Fruit fly (Drosophila melanogaster) whole organism, embryonic: ENCODE results near the gene scpr-B.
A peak's percentile ranks its signal among the peaks of the same experiment; 100 is the strongest.

Experiments used
- ATbp ChIP-seq: fragments of 200-800 bp; sonication (Bioruptor generic); optimal IDR thresholded peaks from 2 replicates; lab custom pipeline; 2017; ENCODE audit warnings: missing biosample characterization, mild to moderate bottlenecking, missing genetic modification characterization, missing genetic modification reagents
- CG11398 ChIP-seq: fragments of 200-800 bp; sonication (Bioruptor generic); optimal IDR thresholded peaks from 2 replicates; lab custom pipeline; 2016; ENCODE audit warnings: missing biosample characterization, missing genetic modification characterization
- CG12236 ChIP-seq: fragments of 200-800 bp; sonication (Bioruptor generic); optimal IDR thresholded peaks from 2 replicates; lab custom pipeline; 2016; ENCODE audit warnings: missing biosample characterization, missing genetic modification characterization
- CG13296 ChIP-seq: fragments of 200-800 bp; sonication (Bioruptor generic); optimal IDR thresholded peaks from 3 replicates; lab custom pipeline; 2018; ENCODE audit warnings: missing biosample characterization, mild to moderate bottlenecking, missing genetic modification characterization
- CG13624 ChIP-seq: fragments of 200-800 bp; sonication (Bioruptor generic); optimal IDR thresholded peaks from 2 replicates; lab custom pipeline; 2016; ENCODE audit warnings: missing biosample characterization, missing genetic modification characterization
- CG15269 ChIP-seq: fragments of 200-800 bp; sonication (Bioruptor generic); optimal IDR thresholded peaks from 2 replicates; lab custom pipeline; 2018; ENCODE audit warnings: missing biosample characterization, mild to moderate bottlenecking, missing genetic modification characterization, moderate library complexity
- CG1529 ChIP-seq: fragments of 200-800 bp; sonication (Bioruptor generic); optimal IDR thresholded peaks from 3 replicates; lab custom pipeline; 2018; ENCODE audit warnings: missing biosample characterization, missing genetic modification characterization
- CG17802 ChIP-seq: fragments of 200-800 bp; sonication (Bioruptor generic); optimal IDR thresholded peaks from 2 replicates; lab custom pipeline; 2018; ENCODE audit warnings: missing biosample characterization, mild to moderate bottlenecking, missing genetic modification characterization, moderate library complexity
- CG2116 ChIP-seq: fragments of 200-800 bp; sonication (Bioruptor generic); optimal IDR thresholded peaks from 3 replicates; lab custom pipeline; 2018; ENCODE audit warnings: missing biosample characterization, mild to moderate bottlenecking, missing genetic modification characterization
- CG2875 ChIP-seq: fragments of 200-800 bp; sonication (Bioruptor generic); optimal IDR thresholded peaks from 2 replicates; lab custom pipeline; 2017; ENCODE audit warnings: missing biosample characterization, mild to moderate bottlenecking, missing genetic modification characterization, missing genetic modification reagents
- CG30431 ChIP-seq: fragments of 200-800 bp; sonication (Bioruptor generic); optimal IDR thresholded peaks from 2 replicates; lab custom pipeline; 2017; ENCODE audit warnings: missing biosample characterization, missing genetic modification characterization
- CG4328 ChIP-seq: fragments of 200-800 bp; sonication (Bioruptor generic); optimal IDR thresholded peaks from 3 replicates; lab custom pipeline; 2017; ENCODE audit warnings: missing biosample characterization, missing genetic modification reagents, missing genetic modification characterization
- CG4730 ChIP-seq: fragments of 200-800 bp; sonication (Bioruptor generic); IDR thresholded peaks from 2 replicates; pipeline ENCODE4 v1.3.6; 2022; ENCODE audit warnings: missing biosample characterization, missing genetic modification characterization
- CG4820 ChIP-seq: fragments of 200-800 bp; sonication (Bioruptor generic); optimal IDR thresholded peaks from 3 replicates; lab custom pipeline; 2016; ENCODE audit warnings: missing biosample characterization, missing genetic modification characterization
- CG6813 ChIP-seq: fragments of 200-800 bp; sonication (Bioruptor generic); optimal IDR thresholded peaks from 2 replicates; lab custom pipeline; 2017; ENCODE audit warnings: missing biosample characterization, missing genetic modification characterization, mild to moderate bottlenecking, moderate library complexity, missing genetic modification reagents
- CG9437 ChIP-seq: fragments of 200-800 bp; sonication (Bioruptor generic); optimal IDR thresholded peaks from 2 replicates; lab custom pipeline; 2018; ENCODE audit warnings: missing biosample characterization, mild to moderate bottlenecking, missing genetic modification characterization
- CHES-1-like ChIP-seq: fragments of 200-800 bp; sonication (Bioruptor generic); optimal IDR thresholded peaks from 2 replicates; lab custom pipeline; 2016; ENCODE audit warnings: missing biosample characterization, missing genetic modification characterization
- CkIIα-i1 ChIP-seq: fragments of 200-800 bp; sonication (Bioruptor generic); IDR thresholded peaks from 2 replicates; pipeline ENCODE4 v1.3.6; 2022; ENCODE audit warnings: missing biosample characterization, missing genetic modification characterization
- CoRest ChIP-seq: fragments of 200-800 bp; sonication (Bioruptor generic); optimal IDR thresholded peaks from 3 replicates; lab custom pipeline; 2018; ENCODE audit warnings: missing biosample characterization, mild to moderate bottlenecking, missing genetic modification characterization, moderate library complexity
- CrebB ChIP-seq: fragments of 200-800 bp; sonication (Bioruptor generic); optimal IDR thresholded peaks from 3 replicates; lab custom pipeline; 2018; ENCODE audit warnings: missing biosample characterization, mild to moderate bottlenecking, missing genetic modification characterization
- ERR ChIP-seq: fragments of 200-800 bp; sonication (Bioruptor generic); optimal IDR thresholded peaks from 2 replicates; lab custom pipeline; 2016; ENCODE audit warnings: missing biosample characterization, missing genetic modification characterization
- Fer2 ChIP-seq: fragments of 200-800 bp; sonication (Bioruptor generic); optimal IDR thresholded peaks from 2 replicates; lab custom pipeline; 2018; ENCODE audit warnings: missing biosample characterization, mild to moderate bottlenecking, missing genetic modification characterization, moderate library complexity
- HmgZ ChIP-seq: fragments of 200-800 bp; sonication (Bioruptor generic); optimal IDR thresholded peaks from 2 replicates; lab custom pipeline; 2018; ENCODE audit warnings: missing biosample characterization, mild to moderate bottlenecking, missing genetic modification characterization
- Hmx ChIP-seq: fragments of 200-800 bp; sonication (Bioruptor generic); optimal IDR thresholded peaks from 2 replicates; lab custom pipeline; 2016; ENCODE audit warnings: missing biosample characterization, missing genetic modification characterization
- MTF-1 ChIP-seq: fragments of 200-800 bp; sonication (Bioruptor generic); optimal IDR thresholded peaks from 2 replicates; lab custom pipeline; 2018; ENCODE audit warnings: missing biosample characterization, mild to moderate bottlenecking, missing genetic modification characterization, borderline replicate concordance
- NC2β ChIP-seq: fragments of 200-800 bp; sonication (Bioruptor generic); optimal IDR thresholded peaks from 2 replicates; lab custom pipeline; 2016; ENCODE audit warnings: missing biosample characterization, missing genetic modification characterization
- NK7.1 ChIP-seq: fragments of 200-800 bp; sonication (Bioruptor generic); optimal IDR thresholded peaks from 3 replicates; lab custom pipeline; 2016; ENCODE audit warnings: missing biosample characterization, missing genetic modification characterization
- Tbp ChIP-seq: fragments of >200 bp; optimal IDR thresholded peaks from 2 replicates; lab custom pipeline; 2018; ENCODE audit warnings: missing biosample characterization, missing genetic modification characterization
- abd-A ChIP-seq: fragments of 200-800 bp; sonication (Bioruptor generic); optimal IDR thresholded peaks from 3 replicates; lab custom pipeline; 2019; ENCODE audit warnings: missing biosample characterization, mild to moderate bottlenecking, missing genetic modification characterization, moderate library complexity
- bigmax ChIP-seq: fragments of 200-800 bp; sonication (Bioruptor generic); optimal IDR thresholded peaks from 2 replicates; lab custom pipeline; 2018; ENCODE audit warnings: missing biosample characterization, mild to moderate bottlenecking, missing genetic modification characterization
- crc ChIP-seq: fragments of 200-800 bp; sonication (Bioruptor generic); optimal IDR thresholded peaks from 2 replicates; lab custom pipeline; 2016; ENCODE audit warnings: missing biosample characterization, missing genetic modification characterization
- disco-r ChIP-seq: fragments of 200-800 bp; sonication (Bioruptor generic); optimal IDR thresholded peaks from 2 replicates; lab custom pipeline; 2016; ENCODE audit warnings: missing biosample characterization, missing genetic modification characterization
- dmrt99B ChIP-seq: fragments of 200-800 bp; sonication (Bioruptor generic); optimal IDR thresholded peaks from 2 replicates; lab custom pipeline; 2018; ENCODE audit warnings: missing biosample characterization, mild to moderate bottlenecking, missing genetic modification characterization, moderate library complexity
- fd96Cb ChIP-seq: fragments of 200-800 bp; sonication (Bioruptor generic); optimal IDR thresholded peaks from 2 replicates; lab custom pipeline; 2018; ENCODE audit warnings: missing biosample characterization, mild to moderate bottlenecking, missing genetic modification characterization, moderate library complexity
- grn ChIP-seq: fragments of 200-800 bp; sonication (Bioruptor generic); optimal IDR thresholded peaks from 3 replicates; lab custom pipeline; 2017; ENCODE audit warnings: missing biosample characterization, missing genetic modification characterization
- hbn ChIP-seq: fragments of 200-800 bp; sonication (Bioruptor generic); IDR thresholded peaks from 2 replicates; pipeline ENCODE4 v1.3.6; 2022; ENCODE audit warnings: missing biosample characterization, missing genetic modification characterization; ENCODE audit not compliant: partially characterized antibody
- jing ChIP-seq: fragments of 200-800 bp; sonication (Bioruptor generic); optimal IDR thresholded peaks from 2 replicates; lab custom pipeline; 2018; ENCODE audit warnings: missing biosample characterization, mild to moderate bottlenecking, missing genetic modification characterization
- kah ChIP-seq: fragments of 200-800 bp; sonication (Bioruptor generic); optimal IDR thresholded peaks from 2 replicates; lab custom pipeline; 2018; ENCODE audit warnings: missing biosample characterization, mild to moderate bottlenecking, missing genetic modification characterization
- knrl ChIP-seq: fragments of 200-800 bp; sonication (Bioruptor generic); IDR thresholded peaks from 3 replicates; pipeline ENCODE4 v1.3.6; 2022; ENCODE audit warnings: missing biosample characterization, missing genetic modification characterization; ENCODE audit not compliant: partially characterized antibody
- mld ChIP-seq: fragments of 200-800 bp; sonication (Bioruptor generic); IDR thresholded peaks from 3 replicates; pipeline ENCODE4 v1.3.6; 2022; ENCODE audit warnings: missing biosample characterization, missing genetic modification characterization; ENCODE audit not compliant: partially characterized antibody
- peb ChIP-seq: fragments of 200-800 bp; sonication (Bioruptor generic); IDR thresholded peaks from 2 replicates; pipeline ENCODE4 v1.3.6; 2022; ENCODE audit warnings: missing biosample characterization, missing genetic modification characterization
- pho ChIP-seq: fragments of 200-800 bp; sonication (Bioruptor generic); optimal IDR thresholded peaks from 2 replicates; lab custom pipeline; 2016; ENCODE audit warnings: missing biosample characterization, missing genetic modification characterization
- pros ChIP-seq: fragments of 200-800 bp; sonication (Bioruptor generic); optimal IDR thresholded peaks from 3 replicates; lab custom pipeline; 2019; ENCODE audit warnings: missing biosample characterization, mild to moderate bottlenecking, missing genetic modification characterization, moderate library complexity
- repo ChIP-seq: fragments of 200-800 bp; sonication (Bioruptor generic); optimal IDR thresholded peaks from 2 replicates; lab custom pipeline; 2016; ENCODE audit warnings: missing biosample characterization, missing genetic modification characterization
- scrt ChIP-seq: fragments of 200-800 bp; sonication (Bioruptor generic); optimal IDR thresholded peaks from 2 replicates; lab custom pipeline; 2018; ENCODE audit warnings: missing biosample characterization, mild to moderate bottlenecking, missing genetic modification characterization, moderate library complexity
- sd ChIP-seq: fragments of 200-800 bp; sonication (Bioruptor generic); optimal IDR thresholded peaks from 3 replicates; lab custom pipeline; 2018; ENCODE audit warnings: missing biosample characterization, mild to moderate bottlenecking, missing genetic modification characterization, moderate library complexity
- sima ChIP-seq: fragments of 200-800 bp; sonication (Bioruptor generic); optimal IDR thresholded peaks from 2 replicates; lab custom pipeline; 2016; ENCODE audit warnings: missing biosample characterization, missing genetic modification characterization
- slbo ChIP-seq: fragments of 200-800 bp; sonication (Bioruptor generic); IDR thresholded peaks from 2 replicates; pipeline ENCODE4 v1.3.6; 2022; ENCODE audit warnings: missing biosample characterization, missing genetic modification characterization
- wek ChIP-seq: fragments of 200-800 bp; sonication (Bioruptor generic); optimal IDR thresholded peaks from 3 replicates; lab custom pipeline; 2018; ENCODE audit warnings: missing biosample characterization, mild to moderate bottlenecking, missing genetic modification characterization, moderate library complexity
- zf30C ChIP-seq: fragments of 200-800 bp; sonication (Bioruptor generic); optimal IDR thresholded peaks from 3 replicates; lab custom pipeline; 2018; ENCODE audit warnings: missing biosample characterization, mild to moderate bottlenecking, missing genetic modification characterization

The scpr-B gene

DNA sequence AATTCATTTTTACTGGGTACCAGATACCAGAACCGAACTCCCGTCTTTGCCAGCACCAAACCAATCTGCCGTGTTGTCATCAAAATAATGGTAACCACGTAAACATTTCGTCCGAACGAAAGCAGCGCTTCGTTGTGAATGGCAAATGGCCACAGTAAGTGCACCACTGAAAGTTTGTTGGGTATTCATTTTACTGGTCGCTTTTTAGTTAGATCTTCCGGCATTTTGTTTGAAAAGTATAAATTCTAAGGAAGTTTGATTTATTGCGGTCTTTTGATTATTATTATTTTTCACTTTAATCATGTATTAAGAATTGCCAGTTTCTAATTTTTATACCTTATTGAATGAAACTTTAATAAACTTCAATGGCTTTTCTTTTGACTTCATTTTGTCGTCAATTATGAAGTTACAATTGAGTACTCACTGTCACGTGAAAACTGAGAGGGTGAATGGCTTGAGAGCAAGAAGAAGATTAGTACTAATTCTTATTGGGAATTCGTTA lies 26.3 kb downstream of the scpr-B start, which contains the start of gene ZnT86D (continued):
- TF ChIP-seq pros (GFP tag; lab: Kevin White, UChicago) (peak; percentile 40), pho (GFP tag; lab: Kevin White, UChicago) (peak; percentile 79), fd96Cb (tag; lab: Kevin White, UChicago) (peak; percentile 37), CG11398 (GFP tag; lab: Kevin White, UChicago) (peak; percentile 2), NC2β (peak; percentile 68), crc (GFP tag; lab: Kevin White, UChicago) (no peak), CkIIα-i1 (GFP tag; lab: Robert Waterston, UW) (no peak), ATbp (GFP tag; lab: Kevin White, UChicago) (peak; percentile 21), HmgZ (tag; lab: Kevin White, UChicago) (peak; percentile 74), CG13624 (GFP tag; lab: Kevin White, UChicago) (peak; percentile 11), CG9437 (GFP tag; lab: Kevin White, UChicago) (peak; percentile 60), NK7.1 (GFP tag; lab: Kevin White, UChicago) (peak; percentile 39), slbo (GFP tag; lab: Robert Waterston, UW) (peak; percentile 70), CG1529 (GFP tag; lab: Kevin White, UChicago) (peak; percentile 20), repo (GFP tag; lab: Kevin White, UChicago) (no peak), CG2116 (GFP tag; lab: Kevin White, UChicago) (no peak), mld (no peak), hbn (GFP tag; lab: Robert Waterston, UW) (no peak), jing (GFP tag; lab: Kevin White, UChicago) (no peak), MTF-1 (GFP tag; lab: Kevin White, UChicago) (no peak), knrl (GFP tag; lab: Robert Waterston, UW) (no peak), CG30431 (GFP tag; lab: Kevin White, UChicago) (no peak), scrt (GFP tag; lab: Kevin White, UChicago) (peak; percentile 20), sd (peak; percentile 55), CG17802 (tag; lab: Kevin White, UChicago) (no peak), disco-r (GFP tag; lab: Kevin White, UChicago) (no peak), bigmax (GFP tag; lab: Kevin White, UChicago) (peak; percentile 13), CrebB (tag; lab: Kevin White, UChicago) (peak; percentile 69), CG12236 (no peak), CHES-1-like (GFP tag; lab: Kevin White, UChicago) (peak; percentile 75), Hmx (GFP tag; lab: Kevin White, UChicago) (no peak), CG2875 (no peak), ERR (GFP tag; lab: Kevin White, UChicago) (no peak), kah (GFP tag; lab: Kevin White, UChicago) (peak; percentile 11), CoRest (peak; percentile 76), abd-A (tag; lab: Kevin White, UChicago) (no peak), CG6813 (GFP tag; lab: Kevin White, UChicago) (no peak), Fer2 (tag; lab: Kevin White, UChicago) (peak; percentile 64), peb (no peak), CG4328 (GFP tag; lab: Kevin White, UChicago) (peak; percentile 59), dmrt99B (peak; percentile 65), Tbp (no peak), wek (GFP tag; lab: Kevin White, UChicago) (no peak), CG4820 (GFP tag; lab: Kevin White, UChicago) (peak; percentile 77), CG15269 (tag; lab: Kevin White, UChicago) (peak; percentile 72), sima (GFP tag; lab: Kevin White, UChicago) (no peak), zf30C (GFP tag; lab: Kevin White, UChicago) (no peak), grn (GFP tag; lab: Kevin White, UChicago) (no peak), CG4730 (GFP tag; lab: Robert Waterston, UW) (no peak), CG13296 (GFP tag; lab: Kevin White, UChicago) (peak; percentile 67)
